Fruit fly (Drosophila melanogaster) whole organism, prepupa: ENCODE results near the gene CG13679.

Source experiments
- Blimp-1 ChIP-seq: fragments of 200-800 bp; sonication (Bioruptor generic); optimal IDR thresholded peaks from 3 replicates; lab custom pipeline; 2017; ENCODE audit warnings: missing biosample characterization, missing genetic modification characterization, mild to moderate bottlenecking, moderate library complexity, missing genetic modification reagents
- CG10631 ChIP-seq: fragments of 200-800 bp; sonication (Bioruptor generic); optimal IDR thresholded peaks from 2 replicates; lab custom pipeline; 2016; ENCODE audit warnings: missing biosample characterization, missing genetic modification characterization
- CG10669 ChIP-seq: fragments of 200-800 bp; sonication (Bioruptor generic); optimal IDR thresholded peaks from 3 replicates; lab custom pipeline; 2018; ENCODE audit warnings: missing biosample characterization, mild to moderate bottlenecking, missing genetic modification characterization, moderate library complexity
- CG11762 ChIP-seq: fragments of 200-800 bp; sonication (Bioruptor generic); optimal IDR thresholded peaks from 3 replicates; lab custom pipeline; 2016; ENCODE audit warnings: missing biosample characterization, missing genetic modification characterization; ENCODE audit not compliant: insufficient read depth
- CG15336 ChIP-seq: fragments of 200-800 bp; sonication (Bioruptor generic); IDR thresholded peaks from 2 replicates; pipeline ENCODE4 v1.3.6; 2022; ENCODE audit warnings: missing biosample characterization, missing genetic modification characterization
- CG1621 ChIP-seq: fragments of 200-800 bp; sonication (Bioruptor generic); optimal IDR thresholded peaks from 3 replicates; lab custom pipeline; 2018; ENCODE audit warnings: missing biosample characterization, mild to moderate bottlenecking, missing genetic modification characterization
- CG3032 ChIP-seq: fragments of 200-800 bp; optimal IDR thresholded peaks from 2 replicates; lab custom pipeline; 2019; ENCODE audit warnings: missing biosample characterization, mild to moderate bottlenecking, missing genetic modification characterization, moderate library complexity
- CG31627 ChIP-seq: fragments of 200-800 bp; sonication (Bioruptor generic); optimal IDR thresholded peaks from 3 replicates; lab custom pipeline; 2016; ENCODE audit warnings: missing biosample characterization, missing genetic modification characterization
- CG32006 ChIP-seq: fragments of 200-800 bp; sonication (Bioruptor generic); optimal IDR thresholded peaks from 3 replicates; lab custom pipeline; 2017; ENCODE audit warnings: missing biosample characterization, mild to moderate bottlenecking, missing genetic modification characterization
- CG34406 ChIP-seq: fragments of 200-800 bp; sonication (Bioruptor generic); optimal IDR thresholded peaks from 3 replicates; lab custom pipeline; 2016; ENCODE audit warnings: missing biosample characterization, missing genetic modification characterization
- CG3919 ChIP-seq: fragments of 200-800 bp; sonication (Bioruptor generic); optimal IDR thresholded peaks from 3 replicates; lab custom pipeline; 2016; ENCODE audit warnings: missing biosample characterization, missing genetic modification characterization
- CG4318 ChIP-seq: fragments of 200-800 bp; sonication (Bioruptor generic); optimal IDR thresholded peaks from 3 replicates; lab custom pipeline; 2017; ENCODE audit warnings: missing biosample characterization, mild to moderate bottlenecking, missing genetic modification characterization
- CG6163 ChIP-seq: fragments of 200-800 bp; sonication (Bioruptor generic); IDR thresholded peaks from 3 replicates; pipeline ENCODE4 v1.3.6; 2022; ENCODE audit warnings: missing biosample characterization, missing genetic modification characterization
- CG6276 ChIP-seq: fragments of 200-800 bp; sonication (Bioruptor generic); optimal IDR thresholded peaks from 2 replicates; lab custom pipeline; 2017; ENCODE audit warnings: missing biosample characterization, mild to moderate bottlenecking, missing genetic modification characterization
- CG6792 ChIP-seq: fragments of 200-800 bp; sonication (Bioruptor generic); optimal IDR thresholded peaks from 3 replicates; lab custom pipeline; 2016; ENCODE audit warnings: missing biosample characterization, missing genetic modification characterization
- CG6808 ChIP-seq: fragments of 200-800 bp; sonication (Bioruptor generic); optimal IDR thresholded peaks from 3 replicates; lab custom pipeline; 2017; ENCODE audit warnings: missing biosample characterization, missing genetic modification characterization, mild to moderate bottlenecking, moderate library complexity, missing genetic modification reagents
- CG6854 ChIP-seq: fragments of 200-800 bp; sonication (Bioruptor generic); optimal IDR thresholded peaks from 2 replicates; lab custom pipeline; 2017; ENCODE audit warnings: missing biosample characterization, mild to moderate bottlenecking, missing genetic modification characterization
- CG7368 ChIP-seq: fragments of 200-800 bp; sonication (Bioruptor generic); optimal IDR thresholded peaks from 3 replicates; lab custom pipeline; 2016; ENCODE audit warnings: missing biosample characterization, missing genetic modification characterization
- CG8119 ChIP-seq: fragments of 200-800 bp; sonication (Bioruptor generic); IDR thresholded peaks from 3 replicates; pipeline ENCODE4 v1.3.6; 2022; ENCODE audit warnings: missing biosample characterization, missing genetic modification characterization
- CG8632 ChIP-seq: fragments of 200-800 bp; sonication (Bioruptor generic); optimal IDR thresholded peaks from 3 replicates; lab custom pipeline; 2016; ENCODE audit warnings: missing biosample characterization, missing genetic modification characterization
- CG9139 ChIP-seq: fragments of 200-800 bp; sonication (Bioruptor generic); optimal IDR thresholded peaks from 3 replicates; lab custom pipeline; 2017; ENCODE audit warnings: missing biosample characterization, mild to moderate bottlenecking, missing genetic modification characterization
- Eip75B ChIP-seq: fragments of 200-800 bp; sonication (Bioruptor generic); optimal IDR thresholded peaks from 3 replicates; lab custom pipeline; 2016; ENCODE audit warnings: missing biosample characterization, missing genetic modification characterization
- Eip78C ChIP-seq: fragments of 200-800 bp; sonication (Bioruptor generic); peaks from one replicate; lab custom pipeline; 2016; ENCODE audit warnings: missing biosample characterization, missing genetic modification characterization
- Eip93F ChIP-seq: fragments of 200-800 bp; sonication (Bioruptor generic); optimal IDR thresholded peaks from 2 replicates; lab custom pipeline; 2016; ENCODE audit warnings: missing biosample characterization, mild to moderate bottlenecking, missing genetic modification characterization
- Ets96B ChIP-seq: fragments of 200-800 bp; optimal IDR thresholded peaks from 2 replicates; lab custom pipeline; 2019; ENCODE audit warnings: missing biosample characterization, mild to moderate bottlenecking, missing genetic modification characterization, moderate library complexity
- Gug ChIP-seq: fragments of 200-800 bp; sonication (Bioruptor generic); IDR thresholded peaks from 2 replicates; pipeline ENCODE4 v1.3.6; 2022; ENCODE audit warnings: missing biosample characterization, missing genetic modification characterization
- Hr38 ChIP-seq: sonication (Bioruptor generic); optimal IDR thresholded peaks from 2 replicates; lab custom pipeline; 2016; ENCODE audit warnings: missing biosample characterization, missing genetic modification characterization
- Hr39 ChIP-seq: fragments of 200-800 bp; sonication (Bioruptor generic); optimal IDR thresholded peaks from 2 replicates; lab custom pipeline; 2016; ENCODE audit warnings: missing biosample characterization, missing genetic modification characterization
- Hr4 ChIP-seq: fragments of 200-800 bp; sonication (Bioruptor generic); optimal IDR thresholded peaks from 3 replicates; lab custom pipeline; 2016; ENCODE audit warnings: missing biosample characterization, missing genetic modification characterization
- Lpt ChIP-seq: fragments of 200-800 bp; sonication (Bioruptor generic); optimal IDR thresholded peaks from 3 replicates; lab custom pipeline; 2016; ENCODE audit warnings: missing biosample characterization, missing genetic modification characterization
- Met ChIP-seq: fragments of 200-800 bp; sonication (Bioruptor generic); optimal IDR thresholded peaks from 3 replicates; lab custom pipeline; 2016; ENCODE audit warnings: missing biosample characterization, missing genetic modification characterization
- OdsH ChIP-seq: fragments of 200-800 bp; sonication (Bioruptor generic); optimal IDR thresholded peaks from 3 replicates; lab custom pipeline; 2016; ENCODE audit warnings: missing biosample characterization, missing genetic modification characterization
- Smox ChIP-seq: fragments of 200-800 bp; sonication (Bioruptor generic); optimal IDR thresholded peaks from 3 replicates; lab custom pipeline; 2016; ENCODE audit warnings: missing biosample characterization, missing genetic modification characterization
- Sox102F ChIP-seq: fragments of 200-800 bp; sonication (Bioruptor generic); optimal IDR thresholded peaks from 2 replicates; lab custom pipeline; 2016; ENCODE audit warnings: missing biosample characterization, mild to moderate bottlenecking, missing genetic modification characterization
- Sox14 ChIP-seq: fragments of 200-800 bp; sonication (Bioruptor generic); optimal IDR thresholded peaks from 3 replicates; lab custom pipeline; 2016; ENCODE audit warnings: missing biosample characterization, missing genetic modification characterization
- Sox15 ChIP-seq: fragments of 200-800 bp; sonication (Bioruptor generic); optimal IDR thresholded peaks from 3 replicates; lab custom pipeline; 2016; ENCODE audit warnings: missing biosample characterization, missing genetic modification characterization
- achi ChIP-seq: fragments of 200-800 bp; sonication (Bioruptor generic); optimal IDR thresholded peaks from 3 replicates; lab custom pipeline; 2016; ENCODE audit warnings: missing biosample characterization, missing genetic modification characterization
- acj6 ChIP-seq: fragments of 200-800 bp; sonication (Bioruptor generic); optimal IDR thresholded peaks from 3 replicates; lab custom pipeline; 2016; ENCODE audit warnings: missing biosample characterization, missing genetic modification characterization
- cyc ChIP-seq: fragments of 200-800 bp; sonication (Bioruptor generic); optimal IDR thresholded peaks from 3 replicates; lab custom pipeline; 2016; ENCODE audit warnings: missing biosample characterization, missing genetic modification characterization
- dac ChIP-seq: fragments of 200-800 bp; sonication (Bioruptor generic); optimal IDR thresholded peaks from 2 replicates; lab custom pipeline; 2017; ENCODE audit warnings: missing biosample characterization, mild to moderate bottlenecking, missing genetic modification characterization
- dsx ChIP-seq: fragments of 200-800 bp; optimal IDR thresholded peaks from 3 replicates; lab custom pipeline; 2019; ENCODE audit warnings: missing biosample characterization, mild to moderate bottlenecking, missing genetic modification characterization, moderate library complexity; ENCODE audit not compliant: poor library complexity, severe bottlenecking
- esn ChIP-seq: fragments of 200-800 bp; sonication (Bioruptor generic); optimal IDR thresholded peaks from 2 replicates; lab custom pipeline; 2016; ENCODE audit warnings: missing biosample characterization, mild to moderate bottlenecking, missing genetic modification characterization, moderate library complexity
- fd59A ChIP-seq: fragments of 200-800 bp; sonication (Bioruptor generic); optimal IDR thresholded peaks from 2 replicates; lab custom pipeline; 2017; ENCODE audit warnings: missing biosample characterization, mild to moderate bottlenecking, missing genetic modification characterization, missing genetic modification reagents
- fd85E ChIP-seq: fragments of 200-800 bp; sonication (Bioruptor generic); optimal IDR thresholded peaks from 3 replicates; lab custom pipeline; 2016; ENCODE audit warnings: missing biosample characterization, missing genetic modification characterization
- fkh ChIP-seq: fragments of 200-800 bp; sonication (Bioruptor generic); optimal IDR thresholded peaks from 3 replicates; lab custom pipeline; 2017; ENCODE audit warnings: missing biosample characterization, mild to moderate bottlenecking, missing genetic modification characterization, moderate library complexity
- lz ChIP-seq: fragments of 200-800 bp; sonication (Bioruptor generic); optimal IDR thresholded peaks from 3 replicates; lab custom pipeline; 2016; ENCODE audit warnings: missing biosample characterization, missing genetic modification characterization
- pdm3 ChIP-seq: fragments of 200-800 bp; sonication (Bioruptor generic); optimal IDR thresholded peaks from 3 replicates; lab custom pipeline; 2016; ENCODE audit warnings: missing biosample characterization, missing genetic modification characterization
- salr ChIP-seq, 2 experiments: fragments of 200-800 bp; sonication (Bioruptor generic); optimal IDR thresholded peaks; 3 replicates each; lab custom pipeline; 2016 to 2018; ENCODE audit warnings: missing biosample characterization in 2 of 2, missing genetic modification characterization in 2 of 2, mild to moderate bottlenecking in 1 of 2
- spab ChIP-seq: fragments of 200-800 bp; sonication (Bioruptor generic); optimal IDR thresholded peaks from 2 replicates; lab custom pipeline; 2017; ENCODE audit warnings: missing biosample characterization, mild to moderate bottlenecking, missing genetic modification characterization, missing genetic modification reagents
- ss ChIP-seq, 2 experiments: fragments of 200-800 bp; sonication (Bioruptor generic); optimal IDR thresholded peaks; 2 replicates in 1 of 2; 3 replicates in 1 of 2; lab custom pipeline; 2017 to 2018; ENCODE audit warnings: mild to moderate bottlenecking in 2 of 2, missing biosample characterization in 2 of 2, missing genetic modification characterization in 2 of 2, moderate library complexity in 1 of 2
- svp ChIP-seq: fragments of 200-800 bp; sonication (Bioruptor generic); peaks from one replicate; lab custom pipeline; 2016; ENCODE audit warnings: missing biosample characterization, missing genetic modification characterization
- vri ChIP-seq: fragments of 200-800 bp; sonication (Bioruptor generic); optimal IDR thresholded peaks from 3 replicates; lab custom pipeline; 2016; ENCODE audit warnings: missing biosample characterization, mild to moderate bottlenecking, missing genetic modification characterization

Gene CG13679

dm6 chr3L:8157079-8157478 lies 45.5 kb upstream of the CG13679 start:
- peak in 1 of 2 experiments; percentile 50 for TF ChIP-seq ss (GFP tag; optimal IDR thresholded peaks at IDR 0.05; lab: Kevin White, UChicago)
- peak; percentile 21 for TF ChIP-seq CG9139 (GFP tag; lab: Kevin White, UChicago)
- TF ChIP-seq Hr38 (GFP tag; lab: Kevin White, UChicago), result no peak
- peak; percentile 58 for TF ChIP-seq CG31627
- TF ChIP-seq fd85E, result no peak
- peak; percentile 51 for TF ChIP-seq pdm3 (GFP tag; lab: Kevin White, UChicago)
- peak; percentile 6 for TF ChIP-seq CG32006
- peak; percentile 95 for TF ChIP-seq Eip78C (GFP tag; lab: Kevin White, UChicago)
- peak; percentile 43 for TF ChIP-seq cyc
- TF ChIP-seq esn, result peak; percentile 75
- peak; percentile 28 for TF ChIP-seq fd59A (GFP tag; lab: Kevin White, UChicago)
- peak; percentile 38 for TF ChIP-seq CG3032 (tag; lab: Kevin White, UChicago)
- TF ChIP-seq Eip93F (GFP tag; lab: Kevin White, UChicago), result no peak
- peak; percentile 59 for TF ChIP-seq lz (GFP tag; lab: Kevin White, UChicago)
- TF ChIP-seq Sox102F, result peak; percentile 45
- peak; percentile 41 for TF ChIP-seq CG11762 (GFP tag; lab: Kevin White, UChicago)
- TF ChIP-seq Hr39, result peak; percentile 55
- peak; percentile 24 for TF ChIP-seq vri
- peak; percentile 66 for TF ChIP-seq Met (GFP tag; lab: Kevin White, UChicago)
- TF ChIP-seq Blimp-1, result peak; percentile 4
- peak; percentile 67 for TF ChIP-seq CG34406
- TF ChIP-seq svp (GFP tag; lab: Kevin White, UChicago), result peak; percentile 90
- TF ChIP-seq CG10631 (GFP tag; lab: Kevin White, UChicago), result peak; percentile 53
- peak; percentile 59 for TF ChIP-seq Smox (GFP tag; lab: Kevin White, UChicago)
- TF ChIP-seq CG7368, result no peak
- TF ChIP-seq Eip75B (GFP tag; lab: Kevin White, UChicago), result peak; percentile 51
- no peak for TF ChIP-seq CG4318 (GFP tag; lab: Kevin White, UChicago)
- TF ChIP-seq Gug (GFP tag; lab: Robert Waterston, UW), result no peak
- TF ChIP-seq CG8632 (GFP tag; lab: Kevin White, UChicago), result peak; percentile 62
- TF ChIP-seq CG1621 (tag; lab: Kevin White, UChicago), result no peak
- TF ChIP-seq OdsH, result peak; percentile 63
- peak; percentile 64 for TF ChIP-seq Sox14 (GFP tag; lab: Kevin White, UChicago)
- peak; percentile 30 for TF ChIP-seq Ets96B (tag; lab: Kevin White, UChicago)
- TF ChIP-seq achi, result peak; percentile 41
- TF ChIP-seq Lpt (GFP tag; lab: Kevin White, UChicago), result no peak
- TF ChIP-seq dac (GFP tag; lab: Kevin White, UChicago), result no peak
- no peak for TF ChIP-seq CG6276 (GFP tag; lab: Kevin White, UChicago)
- no peak for TF ChIP-seq Hr4 (GFP tag; lab: Kevin White, UChicago)
- TF ChIP-seq Sox15 (GFP tag; lab: Kevin White, UChicago), result peak; percentile 32
- no peak for TF ChIP-seq spab (GFP tag; lab: Kevin White, UChicago)
- no peak for TF ChIP-seq CG6854 (GFP tag; lab: Kevin White, UChicago)
- peak; percentile 64 for TF ChIP-seq CG3919 (GFP tag; lab: Kevin White, UChicago)
- TF ChIP-seq CG15336 (GFP tag; lab: Robert Waterston, UW), result no peak
- TF ChIP-seq CG10669 (GFP tag; lab: Kevin White, UChicago), result peak; percentile 58
- TF ChIP-seq dsx (GFP tag; lab: Kevin White, UChicago), result peak; percentile 18
- peak; percentile 48; the same call in 1 of the 3 replicates for TF ChIP-seq CG6163 (GFP tag; lab: Robert Waterston, UW)
- no peak for TF ChIP-seq CG8119 (GFP tag; lab: Robert Waterston, UW)
- TF ChIP-seq fkh (GFP tag; lab: Kevin White, UChicago), result no peak
- TF ChIP-seq CG6808 (GFP tag; lab: Kevin White, UChicago), result no peak
- peak; percentile 65 for TF ChIP-seq CG6792 (GFP tag; lab: Kevin White, UChicago)
- no peak for TF ChIP-seq salr (GFP tag; optimal IDR thresholded peaks at IDR 0.05; lab: Kevin White, UChicago)
- TF ChIP-seq acj6 (GFP tag; lab: Kevin White, UChicago), result peak; percentile 45
